Fruit fly (Drosophila melanogaster) whole organism: Measurements from ENCODE around the gene Nrg.

Experiments used
- CG8478 ChIP-seq: fragments of >200 bp; optimal IDR thresholded peaks from 2 replicates; lab custom pipeline; 2018; ENCODE audit warnings: inconsistent platforms
- Dll ChIP-seq: fragments of >200 bp; optimal IDR thresholded peaks from 2 replicates; lab custom pipeline; 2017
- EcR ChIP-seq, 2 experiments: fragments of >200 bp; optimal IDR thresholded peaks; 2 replicates each; lab custom pipeline; 2017; ENCODE audit warnings: missing biosample characterization in 2 of 2, missing genetic modification characterization in 2 of 2, missing genetic modification reagents in 2 of 2
- pan ChIP-seq: fragments of >200 bp; optimal IDR thresholded peaks from 2 replicates; lab custom pipeline; 2017
- psq ChIP-seq: fragments of >200 bp; optimal IDR thresholded peaks from 2 replicates; lab custom pipeline; 2017
- usp ChIP-seq: fragments of >200 bp; optimal IDR thresholded peaks from 2 replicates; lab custom pipeline; 2017; ENCODE audit warnings: missing biosample characterization, missing genetic modification characterization, mixed read lengths

The Nrg gene

dm6 chrX:8569038-8569437, 51.9 kb downstream of the Nrg start:
- TF ChIP-seq psq (lab: Kevin White, UChicago) (no peak), Dll (lab: Kevin White, UChicago) (no peak), usp (no peak), CG8478 (lab: Kevin White, UChicago) (no peak), pan (lab: Kevin White, UChicago) (no peak), EcR (GFP tag; optimal IDR thresholded peaks at IDR 0.05; lab: Kevin White, UChicago) (no peak)

dm6 chrX:8569639-8570038, 52.5 kb downstream of the Nrg start:
- no peak for TF ChIP-seq pan (lab: Kevin White, UChicago)
- no peak for TF ChIP-seq Dll (lab: Kevin White, UChicago)
- TF ChIP-seq EcR (GFP tag; optimal IDR thresholded peaks at IDR 0.05; lab: Kevin White, UChicago) = no peak
- TF ChIP-seq psq (lab: Kevin White, UChicago) = no peak
- TF ChIP-seq usp = no peak
- TF ChIP-seq CG8478 (lab: Kevin White, UChicago) = no peak

dm6 chrX:8570848-8571247, 53.7 kb downstream of the Nrg start, which contains the start of gene CG12111:
Gene CG12111 (minus strand): TSS chrX:8570948.
- no peak for TF ChIP-seq EcR (GFP tag; optimal IDR thresholded peaks at IDR 0.05; lab: Kevin White, UChicago)

DNA sequence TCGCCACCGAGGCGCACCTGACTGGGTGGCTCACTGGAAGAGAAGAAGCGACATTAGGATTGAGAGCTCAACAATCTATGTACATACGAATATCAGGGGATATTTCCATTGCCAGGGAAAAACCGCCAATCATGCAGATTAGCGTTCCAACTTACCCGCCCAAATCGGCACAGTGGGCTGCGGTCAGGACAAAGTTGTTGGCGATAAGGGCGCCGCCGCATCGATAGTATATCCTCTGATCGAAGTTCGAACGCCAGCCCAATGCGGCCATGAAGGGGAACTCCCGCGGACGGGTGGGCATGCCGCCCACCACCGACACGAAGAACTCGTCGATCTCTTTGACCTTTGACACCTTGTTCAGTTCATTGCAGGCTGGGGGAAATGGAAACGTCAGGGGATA, 54.8 kb downstream of the Nrg start:
- TF ChIP-seq usp (no peak), Dll (lab: Kevin White, UChicago) (no peak), EcR (GFP tag; optimal IDR thresholded peaks at IDR 0.05; lab: Kevin White, UChicago) (no peak), psq (lab: Kevin White, UChicago) (no peak), CG8478 (lab: Kevin White, UChicago) (no peak), pan (lab: Kevin White, UChicago) (no peak)

DNA sequence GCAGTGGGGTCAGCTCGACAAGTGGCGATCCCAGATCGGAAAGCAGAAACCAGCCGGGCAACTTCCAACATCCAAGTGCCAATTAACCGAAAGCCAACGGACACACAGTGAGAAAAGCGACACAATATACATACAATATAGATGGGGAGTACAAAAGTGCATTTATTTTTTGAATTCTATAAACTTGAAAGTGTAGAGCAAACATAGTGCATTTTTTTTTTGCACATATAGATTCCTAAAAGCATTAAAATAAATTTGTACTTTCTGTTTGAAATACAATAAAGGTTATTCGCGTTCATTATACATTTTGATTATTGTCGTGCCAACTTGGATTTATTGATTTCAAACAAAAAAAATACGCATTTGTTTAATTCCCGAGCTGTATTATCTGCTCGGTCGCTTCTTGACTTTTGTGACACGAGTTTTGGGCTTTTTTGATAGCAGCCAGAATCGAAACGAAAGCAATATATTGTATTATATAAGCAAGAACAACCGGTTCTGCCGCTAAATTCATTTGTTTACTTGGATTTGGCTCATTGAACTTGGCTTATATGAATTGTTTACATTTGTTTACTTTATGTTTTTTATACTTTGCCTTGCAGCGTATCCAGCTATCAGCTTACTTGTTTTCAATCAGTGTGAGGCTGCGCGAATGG, 55.9 kb downstream of the Nrg start, which contains the start of gene spirit:
Gene spirit, minus strand, starts transcription at position 655 of the 656 bp plus-strand sequence.
- no peak for TF ChIP-seq EcR (GFP tag; optimal IDR thresholded peaks at IDR 0.05; lab: Kevin White, UChicago)
- TF ChIP-seq Dll (lab: Kevin White, UChicago) = no peak
- TF ChIP-seq usp = no peak
- no peak for TF ChIP-seq pan (lab: Kevin White, UChicago)

- no peak for TF ChIP-seq CG8478 (lab: Kevin White, UChicago)
- TF ChIP-seq psq (lab: Kevin White, UChicago) = no peak
- TF ChIP-seq EcR (GFP tag; optimal IDR thresholded peaks at IDR 0.05; lab: Kevin White, UChicago) = no peak
- no peak for TF ChIP-seq usp
- TF ChIP-seq pan (lab: Kevin White, UChicago) = no peak
- TF ChIP-seq Dll (lab: Kevin White, UChicago) = no peak
These were observed 56.7 kb downstream of the Nrg start, which contains the start of gene CG12065 for dm6 chrX:8573744-8574484. Gene CG12065 (plus strand): TSS chrX:8574306.

DNA sequence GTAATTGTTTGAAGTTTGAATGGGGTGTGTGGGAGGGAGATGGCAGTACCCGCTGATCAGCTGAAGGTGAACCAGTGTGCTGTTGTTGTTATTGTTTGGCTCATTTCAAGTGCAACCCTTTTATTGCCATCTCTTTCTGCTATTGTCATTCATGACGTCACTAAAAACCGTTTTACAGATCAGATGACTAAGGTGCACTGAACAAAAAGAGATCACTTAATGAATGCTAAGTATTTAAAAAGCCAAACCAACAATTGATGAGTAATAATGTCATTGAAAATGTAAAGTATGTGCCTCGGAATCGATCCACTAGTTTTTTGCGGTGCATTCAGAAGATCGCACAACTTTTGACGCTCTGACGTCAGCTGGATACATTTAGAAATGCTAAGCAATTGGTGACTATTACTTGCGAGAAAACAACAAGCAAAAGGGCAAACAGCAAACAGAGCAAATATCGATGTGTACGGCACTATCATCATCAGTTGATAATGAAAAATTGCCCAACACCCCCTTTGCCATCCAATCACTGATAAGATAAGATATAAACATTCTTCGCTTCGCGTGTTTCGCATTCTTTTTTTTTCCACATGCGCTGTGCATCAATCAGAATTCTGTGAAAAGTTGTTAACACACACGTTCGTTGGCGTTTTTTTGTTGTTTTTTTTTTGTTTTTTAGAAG, 57.6 kb downstream of the Nrg start:
- TF ChIP-seq pan (lab: Kevin White, UChicago) = no peak
- no peak for TF ChIP-seq psq (lab: Kevin White, UChicago)
- no peak for TF ChIP-seq EcR (GFP tag; optimal IDR thresholded peaks at IDR 0.05; lab: Kevin White, UChicago)
- TF ChIP-seq usp = no peak
- TF ChIP-seq Dll (lab: Kevin White, UChicago) = no peak

DNA sequence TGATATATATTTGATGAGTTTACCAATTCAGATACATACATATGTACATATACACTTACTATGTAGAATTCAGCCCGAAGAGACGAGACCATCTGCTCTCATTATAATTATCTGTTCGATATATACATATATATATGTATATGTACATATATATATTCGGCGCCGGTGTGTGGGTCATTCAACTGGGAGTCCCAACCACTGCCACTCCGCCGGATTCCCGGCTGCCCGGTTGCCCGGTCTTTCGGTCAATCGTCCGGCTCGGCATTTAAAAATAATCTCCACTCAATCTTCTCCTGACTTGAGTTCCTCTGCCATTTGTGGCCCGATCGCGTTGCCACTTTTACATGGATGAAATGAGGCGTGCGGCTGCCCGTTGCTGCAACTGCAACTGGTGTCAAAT, 59.5 kb downstream of the Nrg start:
- TF ChIP-seq pan (lab: Kevin White, UChicago) (no peak), CG8478 (lab: Kevin White, UChicago) (no peak), usp (no peak), psq (lab: Kevin White, UChicago) (no peak)

dm6 chrX:8579097-8579496, 61.9 kb downstream of the Nrg start:
- TF ChIP-seq psq (lab: Kevin White, UChicago) = no peak
- no peak for TF ChIP-seq pan (lab: Kevin White, UChicago)
- TF ChIP-seq EcR (GFP tag; optimal IDR thresholded peaks at IDR 0.05; lab: Kevin White, UChicago) = no peak
- no peak for TF ChIP-seq usp
- TF ChIP-seq CG8478 (lab: Kevin White, UChicago) = no peak
- TF ChIP-seq Dll (lab: Kevin White, UChicago) = no peak

DNA sequence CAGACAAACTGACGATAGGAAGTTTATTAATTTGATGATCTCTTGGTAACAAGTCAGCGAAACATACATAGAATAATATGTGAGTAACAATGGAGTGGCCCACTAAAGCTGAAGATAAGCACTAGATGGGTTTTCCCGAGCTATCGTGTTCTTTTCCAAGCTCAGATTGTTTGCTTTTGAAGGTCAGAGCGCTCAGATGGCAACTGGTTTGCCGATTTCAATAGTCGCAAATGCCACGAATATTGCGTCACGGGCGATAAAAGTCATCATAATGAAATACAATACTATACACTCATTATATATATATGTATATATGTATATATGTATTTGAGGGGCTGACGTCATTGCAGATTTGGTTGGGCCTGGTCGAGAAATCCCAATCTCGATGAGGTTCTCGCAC, 62.7 kb downstream of the Nrg start:
- TF ChIP-seq psq (lab: Kevin White, UChicago) (no peak), usp (no peak), CG8478 (lab: Kevin White, UChicago) (no peak), pan (lab: Kevin White, UChicago) (no peak), Dll (lab: Kevin White, UChicago) (no peak), EcR (GFP tag; optimal IDR thresholded peaks at IDR 0.05; lab: Kevin White, UChicago) (no peak)

dm6 chrX:8580794-8581193, 63.6 kb downstream of the Nrg start:
- TF ChIP-seq pan (lab: Kevin White, UChicago) (no peak), CG8478 (lab: Kevin White, UChicago) (no peak), EcR (GFP tag; optimal IDR thresholded peaks at IDR 0.05; lab: Kevin White, UChicago) (no peak), Dll (lab: Kevin White, UChicago) (no peak), psq (lab: Kevin White, UChicago) (no peak), usp (no peak)
